Worm (Caenorhabditis elegans): ENCODE measurements around the gene ltah-1.1.

ce11 chrIV:12307720-12308119 lies 28.3 kb downstream of the ltah-1.1 start, which contains the start of gene oac-57:
- TF ChIP-seq lin-13 (GFP tag; optimal IDR thresholded peaks at IDR 0.05): no peak
- no peak for TF ChIP-seq ztf-11 (tag; optimal IDR thresholded peaks at IDR 0.05)
- TF ChIP-seq snpc-4 (tag; optimal IDR thresholded peaks at IDR 0.05): no peak
- no peak for TF ChIP-seq nhr-12 (tag; optimal IDR thresholded peaks at IDR 0.05)
- TF ChIP-seq lin-39 (tag; optimal IDR thresholded peaks at IDR 0.05): no peak

All from whole organism, L2 larva.